Worm (Caenorhabditis elegans): ENCODE data around the gene stt-3.

Gene stt-3

ce11 chrIII:6215476-6215875 is 33.0 kb upstream of the stt-3 start, which contains the start of gene C23G10.11:
C23G10.11 (minus strand) TSS chrIII:6215576.
- no peak for TF ChIP-seq R02D3.7 (tag; optimal IDR thresholded peaks at IDR 0.05)

- no peak for TF ChIP-seq ztf-11 (tag; optimal IDR thresholded peaks at IDR 0.05)
- TF ChIP-seq mdl-1 (tag; optimal IDR thresholded peaks at IDR 0.05): peak; percentile 14
- TF ChIP-seq nhr-23 (tag; optimal IDR thresholded peaks at IDR 0.05): peak; percentile 36
- TF ChIP-seq nhr-43 (tag; optimal IDR thresholded peaks at IDR 0.05; ENCODE audit: poor library complexity, severe bottlenecking): peak; percentile 92
- no peak for TF ChIP-seq ceh-16 (tag; optimal IDR thresholded peaks at IDR 0.05)
- no peak for TF ChIP-seq ceh-82 (tag; optimal IDR thresholded peaks at IDR 0.05)
Observed at ce11 chrIII:6215943-6216342, 32.5 kb upstream of the stt-3 start.

ce11 chrIII:6216833-6217466 is 31.5 kb upstream of the stt-3 start, which contains the start of gene hot-4:
hot-4 (plus strand) TSS chrIII:6217416.
- TF ChIP-seq ceh-9 (tag; optimal IDR thresholded peaks at IDR 0.05) (no peak), elt-2 (tag; optimal IDR thresholded peaks at IDR 0.05) (no peak), fos-1 (tag; optimal IDR thresholded peaks at IDR 0.05) (no peak), pha-4 (tag; optimal IDR thresholded peaks at IDR 0.05) (no peak), jun-1 (tag; optimal IDR thresholded peaks at IDR 0.05) (no peak), skn-1 (tag; optimal IDR thresholded peaks at IDR 0.05) (no peak), egl-5 (tag; optimal IDR thresholded peaks at IDR 0.05) (no peak), nhr-43 (tag; optimal IDR thresholded peaks at IDR 0.05; ENCODE audit: poor library complexity, severe bottlenecking) (no peak), unc-39 (tag; optimal IDR thresholded peaks at IDR 0.05) (no peak), zag-1 (tag; optimal IDR thresholded peaks at IDR 0.05) (no peak), lin-39 (tag; optimal IDR thresholded peaks at IDR 0.05) (no peak), mdl-1 (tag; optimal IDR thresholded peaks at IDR 0.05) (no peak), nhr-12 (tag; optimal IDR thresholded peaks at IDR 0.05) (no peak), elt-1 (tag; optimal IDR thresholded peaks at IDR 0.05) (no peak), ztf-11 (tag; optimal IDR thresholded peaks at IDR 0.05) (no peak), ceh-82 (tag; optimal IDR thresholded peaks at IDR 0.05) (no peak), nfya-1 (tag; optimal IDR thresholded peaks at IDR 0.05; ENCODE audit: insufficient read depth) (no peak), fkh-10 (GFP tag; optimal IDR thresholded peaks at IDR 0.05) (no peak), hmg-11 (tag; optimal IDR thresholded peaks at IDR 0.05) (no peak)

ce11 chrIII:6221403-6221802 is 27.0 kb upstream of the stt-3 start:
- no peak for TF ChIP-seq mdl-1 (tag; optimal IDR thresholded peaks at IDR 0.05)
- TF ChIP-seq ZK546.5 (tag; optimal IDR thresholded peaks at IDR 0.05): no peak
- TF ChIP-seq nhr-237 (tag; optimal IDR thresholded peaks at IDR 0.05): no peak
- TF ChIP-seq ceh-28 (tag; optimal IDR thresholded peaks at IDR 0.05): no peak
- TF ChIP-seq jun-1 (tag; optimal IDR thresholded peaks at IDR 0.05): no peak
- no peak for TF ChIP-seq tbx-2 (tag; optimal IDR thresholded peaks at IDR 0.05)
- TF ChIP-seq ztf-11 (tag; optimal IDR thresholded peaks at IDR 0.05): no peak
- TF ChIP-seq ceh-82 (tag; optimal IDR thresholded peaks at IDR 0.05): no peak
- no peak for TF ChIP-seq nhr-77 (tag; optimal IDR thresholded peaks at IDR 0.05)
- TF ChIP-seq pha-4 (tag; optimal IDR thresholded peaks at IDR 0.05): no peak

- TF ChIP-seq daf-12 (tag; optimal IDR thresholded peaks at IDR 0.05) (no peak), ceh-28 (tag; optimal IDR thresholded peaks at IDR 0.05) (no peak), fos-1 (tag; optimal IDR thresholded peaks at IDR 0.05) (no peak), nhr-237 (tag; optimal IDR thresholded peaks at IDR 0.05) (no peak), nhr-28 (tag; optimal IDR thresholded peaks at IDR 0.05) (no peak), egl-27 (tag; optimal IDR thresholded peaks at IDR 0.05) (no peak), ZK546.5 (tag; optimal IDR thresholded peaks at IDR 0.05) (no peak), snpc-4 (tag; optimal IDR thresholded peaks at IDR 0.05) (no peak), nhr-25 (tag; optimal IDR thresholded peaks at IDR 0.05) (no peak), lsy-12 (tag; optimal IDR thresholded peaks at IDR 0.05) (no peak), elt-1 (tag; optimal IDR thresholded peaks at IDR 0.05) (no peak), zag-1 (tag; optimal IDR thresholded peaks at IDR 0.05) (no peak)
Observed at ce11 chrIII:6230870-6231269, 17.6 kb upstream of the stt-3 start, which contains the start of gene esyt-2. esyt-2 (minus strand) TSS chrIII:6230970.

Measured in whole organism, L3 larva.